Worm (Caenorhabditis elegans): ENCODE results near the gene ZC8.6.

- TF ChIP-seq pha-4 (tag; optimal IDR thresholded peaks at IDR 0.05) (no peak), sptf-1 (tag; optimal IDR thresholded peaks at IDR 0.05) (no peak), ztf-11 (tag; optimal IDR thresholded peaks at IDR 0.05) (no peak), mep-1 (tag; optimal IDR thresholded peaks at IDR 0.05) (no peak), mls-2 (tag; optimal IDR thresholded peaks at IDR 0.05) (no peak), elt-3 (tag; optimal IDR thresholded peaks at IDR 0.05) (no peak), unc-62 (GFP tag; optimal IDR thresholded peaks at IDR 0.05) (no peak), snpc-4 (tag; optimal IDR thresholded peaks at IDR 0.05) (no peak), unc-39 (tag; optimal IDR thresholded peaks at IDR 0.05) (no peak), mab-5 (tag; optimal IDR thresholded peaks at IDR 0.05) (no peak)
These were observed 64.4 kb downstream of the ZC8.6 start for ce11 chrX:4932964-4933363.
